Worm (Caenorhabditis elegans) whole organism, L2 larva: ENCODE data around the gene E01G6.1.
"Not testable (repeated sequence)": the region's sequence is repeated elsewhere in the genome, so short reads cannot be mapped to it uniquely, and the experiment has no call there.

ENCODE experiments used
- R02D3.7 ChIP-seq: fragments of 150-350 bp; optimal IDR thresholded peaks from 2 replicates; lab custom pipeline; 2014; ENCODE audit warnings: missing biosample characterization, missing genetic modification characterization
- aly-2 ChIP-seq: fragments of 150-350 bp; optimal IDR thresholded peaks from 2 replicates; lab custom pipeline; 2014; ENCODE audit warnings: missing biosample characterization, missing genetic modification characterization
- crh-2 ChIP-seq: sonication (generic microtip); optimal IDR thresholded peaks from 2 replicates; lab custom pipeline; 2017; ENCODE audit warnings: missing biosample characterization, missing genetic modification characterization
- fos-1 ChIP-seq: fragments of 150-350 bp; optimal IDR thresholded peaks from 2 replicates; lab custom pipeline; 2014; ENCODE audit warnings: missing biosample characterization, missing genetic modification characterization
- lin-39 ChIP-seq: fragments of 150-350 bp; optimal IDR thresholded peaks from 2 replicates; lab custom pipeline; 2014; ENCODE audit warnings: missing biosample characterization, missing genetic modification reagents, missing genetic modification characterization
- mab-5 ChIP-seq: fragments of 150-350 bp; optimal IDR thresholded peaks from 2 replicates; lab custom pipeline; 2014; ENCODE audit warnings: missing biosample characterization, missing genetic modification characterization
- mbf-1 ChIP-seq: sonication (generic microtip); optimal IDR thresholded peaks from 2 replicates; lab custom pipeline; 2017; ENCODE audit warnings: missing biosample characterization, missing genetic modification characterization
- mdl-1 ChIP-seq, 2 experiments: fragments of 150-350 bp in 1 of 2; sonication (generic microtip) in 1 of 2; optimal IDR thresholded peaks; 2 replicates each; lab custom pipeline; 2017; ENCODE audit warnings: missing biosample characterization in 2 of 2, missing genetic modification characterization in 2 of 2
- nhr-25 ChIP-seq: fragments of 150-350 bp; sonication (generic microtip); optimal IDR thresholded peaks from 3 replicates; lab custom pipeline; 2014; ENCODE audit warnings: missing biosample characterization, missing genetic modification characterization
- nhr-77 ChIP-seq: fragments of 150-350 bp; optimal IDR thresholded peaks from 2 replicates; lab custom pipeline; 2014; ENCODE audit warnings: missing biosample characterization, missing genetic modification characterization
- sma-3 ChIP-seq: sonication (generic microtip); optimal IDR thresholded peaks from 2 replicates; lab custom pipeline; 2016; ENCODE audit warnings: missing genetic modification reagents, missing genetic modification characterization, missing compliant biosample characterization
- ztf-11 ChIP-seq: sonication (generic microtip); optimal IDR thresholded peaks from 2 replicates; lab custom pipeline; 2017; ENCODE audit warnings: missing biosample characterization, missing genetic modification characterization
- ztf-4 ChIP-seq: fragments of 150-350 bp; optimal IDR thresholded peaks from 2 replicates; lab custom pipeline; 2014; ENCODE audit warnings: missing biosample characterization, missing genetic modification characterization

DNA sequence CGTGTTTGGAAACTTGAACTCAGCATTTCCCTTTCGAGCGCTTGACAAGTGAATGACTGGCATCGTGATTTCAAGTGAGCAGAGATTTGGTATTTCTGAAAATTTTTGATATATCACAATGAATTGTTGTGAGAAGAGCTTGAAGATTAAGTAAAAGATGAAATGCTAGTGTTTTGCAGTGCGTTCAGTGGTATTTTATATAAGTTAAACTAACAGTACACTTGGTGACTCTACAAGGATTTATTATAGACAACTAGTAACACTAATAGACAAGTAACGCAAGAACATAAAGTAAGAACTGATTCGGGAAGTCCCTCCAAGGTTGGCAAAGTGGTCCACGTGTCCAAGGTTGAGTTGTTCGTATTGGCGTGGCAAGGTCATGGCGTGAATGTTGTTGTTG, 42.1 kb downstream of the E01G6.1 start, which contains the start of gene dot-1.3:
- not testable (repeated sequence) for TF ChIP-seq mbf-1 (tag; lab: Kevin White, UChicago); lin-39 (tag; lab: Kevin White, UChicago); mdl-1 (tag; optimal IDR thresholded peaks at IDR 0.05; lab: Kevin White, UChicago); nhr-77; crh-2 (tag; lab: Kevin White, UChicago); nhr-25; sma-3 (GFP tag; lab: Kevin White, UChicago); aly-2 (tag; lab: Kevin White, UChicago); ztf-4 (tag; lab: Kevin White, UChicago); R02D3.7 (tag; lab: Kevin White, UChicago); fos-1 (tag; lab: Kevin White, UChicago); ztf-11; mab-5
